Worm (Caenorhabditis elegans): ENCODE data around the gene eat-6.

Gene eat-6

ce11 chrV:13085917-13086552 lies 43.8 kb downstream of the eat-6 start:
- peak; percentile 30 for TF ChIP-seq cog-1 (tag; optimal IDR thresholded peaks at IDR 0.05)
- no peak for TF ChIP-seq ztf-29 (GFP tag; IDR thresholded peaks at IDR 0.05)
- no peak for TF ChIP-seq flt-1 (GFP tag; IDR thresholded peaks at IDR 0.05)
- 0 out of 2 replicates have a peak, but pooled peaks have one; percentile 29 for TF ChIP-seq klf-2 (GFP tag; conservative IDR thresholded peaks at IDR 0.05)

ce11 chrV:13085227-13085640 lies 44.6 kb downstream of the eat-6 start:
- no peak for TF ChIP-seq ztf-23 (GFP tag; IDR thresholded peaks at IDR 0.05)

DNA sequence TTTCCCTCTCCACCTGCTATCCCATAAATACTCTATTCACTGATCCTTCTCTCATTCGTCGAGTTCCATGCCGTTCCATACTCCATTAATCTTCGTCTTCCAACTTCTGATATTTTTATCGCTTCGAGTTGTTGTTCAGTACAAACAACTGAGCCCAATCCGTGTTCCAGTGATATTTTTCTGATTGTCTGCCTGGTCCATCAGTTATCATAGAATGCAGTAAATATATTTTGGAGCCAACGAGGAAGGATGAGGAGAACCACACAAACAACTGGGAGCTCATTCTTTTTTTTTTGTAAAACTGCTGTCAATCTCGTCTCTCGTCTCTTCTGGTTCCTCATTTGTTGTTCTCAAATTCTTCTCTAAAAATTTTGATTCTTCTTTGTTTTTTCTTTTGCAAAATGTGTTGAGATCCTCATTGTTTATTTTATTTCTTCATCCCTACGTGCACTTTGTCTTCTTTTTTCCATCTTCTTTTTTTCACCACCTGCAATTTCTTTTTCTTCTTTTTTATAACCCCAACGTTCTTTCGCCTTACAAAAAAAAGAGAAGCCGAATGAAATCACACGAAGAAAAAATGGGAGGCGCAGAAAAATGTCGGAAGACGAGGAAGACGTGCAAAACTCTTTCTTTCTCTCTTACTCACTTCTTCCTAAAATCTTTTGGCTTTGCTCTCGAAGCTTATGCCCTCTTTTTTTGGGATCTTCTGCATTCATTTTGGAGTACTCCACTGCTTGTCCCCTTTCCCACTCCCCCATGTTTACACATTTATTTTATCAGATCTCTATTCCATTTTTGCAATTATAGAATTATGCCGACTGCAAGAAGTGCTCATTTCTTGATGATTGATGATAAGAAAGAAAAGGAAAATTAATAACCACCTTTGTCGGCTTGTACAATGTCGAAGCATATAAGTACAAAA lies 45.8 kb downstream of the eat-6 start:
- TF ChIP-seq T22C8.4 (GFP tag; IDR thresholded peaks at IDR 0.05) (no peak), cog-1 (tag; optimal IDR thresholded peaks at IDR 0.05) (no peak)

- TF ChIP-seq med-1 (GFP tag; optimal IDR thresholded peaks at IDR 0.05; ENCODE audit: insufficient read depth) (no peak), T22C8.4 (GFP tag; IDR thresholded peaks at IDR 0.05) (no peak), klf-2 (GFP tag; conservative IDR thresholded peaks at IDR 0.05) (no peak), cog-1 (tag; optimal IDR thresholded peaks at IDR 0.05) (peak; percentile 6), ztf-23 (GFP tag; IDR thresholded peaks at IDR 0.05) (no peak), ztf-29 (GFP tag; IDR thresholded peaks at IDR 0.05) (no peak), tab-1 (GFP tag; IDR thresholded peaks at IDR 0.05) (no peak)
These were observed 47.2 kb downstream of the eat-6 start, which contains the start of gene C34B4.2 for ce11 chrV:13082442-13083126. TSS of gene C34B4.2 (plus strand) at chrV:13083055.

DNA sequence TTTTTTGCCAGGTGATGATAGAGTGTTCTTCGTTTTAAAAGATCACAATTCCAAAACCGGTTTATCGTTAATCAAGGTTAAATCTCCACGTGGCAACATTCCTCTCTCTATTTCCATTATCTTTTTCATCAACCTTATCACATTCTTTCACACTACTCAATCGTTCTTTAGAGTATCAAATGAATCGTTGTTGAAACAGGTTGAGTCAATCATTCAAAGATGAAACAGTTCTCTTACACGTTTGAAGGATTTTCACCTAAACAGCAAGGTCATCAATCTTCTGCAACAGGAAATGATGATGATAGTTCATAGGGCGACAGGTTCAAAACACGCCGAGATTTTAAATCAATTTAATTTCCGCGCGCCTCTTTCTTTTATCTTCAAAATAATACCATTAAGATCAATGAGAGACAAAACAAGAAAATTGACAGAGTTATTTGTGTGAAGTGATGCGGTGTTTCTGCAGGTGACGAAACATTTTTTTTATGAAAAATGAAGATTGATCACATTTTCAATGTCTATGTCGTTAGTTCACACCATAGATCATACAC lies 48.5 kb downstream of the eat-6 start:
- TF ChIP-seq flt-1 (GFP tag; IDR thresholded peaks at IDR 0.05) (no peak), ref-1 (GFP tag; conservative IDR thresholded peaks at IDR 0.05) (no peak), klf-2 (GFP tag; conservative IDR thresholded peaks at IDR 0.05) (no peak), ztf-23 (GFP tag; IDR thresholded peaks at IDR 0.05) (no peak), tab-1 (GFP tag; IDR thresholded peaks at IDR 0.05) (no peak)
